Worm (Caenorhabditis elegans) whole organism, early embryonic: ENCODE results near the gene C01G10.9.

Experiments
- ama-1 ChIP-seq: fragments of 150-350 bp; optimal IDR thresholded peaks from 2 replicates; lab custom pipeline; 2014
- hmg-4 ChIP-seq: fragments of 200-800 bp; sonication (Bioruptor generic); optimal IDR thresholded peaks from 2 replicates; lab custom pipeline; 2018; ENCODE audit warnings: mild to moderate bottlenecking, missing genetic modification characterization, missing compliant biosample characterization
- hnd-1 ChIP-seq: sonication (generic microtip); optimal IDR thresholded peaks from 2 replicates; lab custom pipeline; 2016; ENCODE audit warnings: missing genetic modification characterization, missing compliant biosample characterization

DNA sequence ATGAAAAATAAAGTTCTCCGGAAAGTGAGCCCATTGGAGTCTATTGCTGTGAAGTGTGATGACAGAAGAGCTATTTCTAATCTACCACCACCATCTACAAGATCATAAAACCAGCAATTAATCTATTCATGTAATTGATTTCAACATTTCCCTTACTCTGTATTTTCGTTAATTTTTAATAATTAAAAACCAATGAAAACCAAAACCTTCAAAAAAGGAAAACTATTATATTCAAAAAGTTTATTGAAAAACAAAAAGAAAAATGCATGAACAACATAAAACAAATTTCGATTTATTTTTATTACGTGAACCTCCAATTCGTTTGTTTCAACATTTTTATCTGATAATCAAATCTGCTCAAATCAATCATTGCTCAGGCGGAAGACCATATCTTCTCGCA is 17.1 kb downstream of the C01G10.9 start, which contains the start of gene C01G10.1:
- no peak for TF ChIP-seq ama-1
- TF ChIP-seq hmg-4 (GFP tag; lab: Kevin White, UChicago): no peak
- no peak for TF ChIP-seq hnd-1 (tag; lab: Kevin White, UChicago)
